Worm (Caenorhabditis elegans): ENCODE results near the gene glb-17.

The glb-17 gene

DNA sequence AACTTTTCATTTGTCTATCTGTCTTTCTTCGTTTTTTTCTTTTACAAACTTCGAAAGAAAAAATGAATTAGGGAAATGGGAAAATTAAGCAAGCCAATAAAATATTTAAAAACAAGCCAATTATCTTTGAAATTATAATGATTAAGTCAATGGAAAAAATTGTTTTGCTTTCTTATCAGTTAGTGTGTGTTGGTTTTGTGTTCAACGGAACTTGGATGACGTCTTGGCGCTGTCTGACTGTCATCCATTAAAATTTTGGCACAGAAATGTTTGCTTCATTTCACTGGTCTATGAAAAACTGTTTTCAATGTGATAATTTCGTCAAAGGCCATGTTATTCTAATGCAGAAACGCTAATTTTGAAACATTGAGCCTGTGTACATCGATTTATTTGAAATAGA is 26.3 kb downstream of the glb-17 start:
- no peak for TF ChIP-seq ces-1 (GFP tag; optimal IDR thresholded peaks at IDR 0.05)
- no peak for TF ChIP-seq unc-62 (GFP tag; optimal IDR thresholded peaks at IDR 0.05)
- peak; percentile 6 for TF ChIP-seq mep-1 (tag; optimal IDR thresholded peaks at IDR 0.05)
- no peak for TF ChIP-seq unc-30 (tag; optimal IDR thresholded peaks at IDR 0.05)
- no peak for TF ChIP-seq alr-1 (tag; optimal IDR thresholded peaks at IDR 0.05; ENCODE audit: borderline replicate concordance)
- TF ChIP-seq zip-4 (GFP tag; optimal IDR thresholded peaks at IDR 0.05), result no peak
- TF ChIP-seq nhr-12 (tag; optimal IDR thresholded peaks at IDR 0.05), result no peak

DNA sequence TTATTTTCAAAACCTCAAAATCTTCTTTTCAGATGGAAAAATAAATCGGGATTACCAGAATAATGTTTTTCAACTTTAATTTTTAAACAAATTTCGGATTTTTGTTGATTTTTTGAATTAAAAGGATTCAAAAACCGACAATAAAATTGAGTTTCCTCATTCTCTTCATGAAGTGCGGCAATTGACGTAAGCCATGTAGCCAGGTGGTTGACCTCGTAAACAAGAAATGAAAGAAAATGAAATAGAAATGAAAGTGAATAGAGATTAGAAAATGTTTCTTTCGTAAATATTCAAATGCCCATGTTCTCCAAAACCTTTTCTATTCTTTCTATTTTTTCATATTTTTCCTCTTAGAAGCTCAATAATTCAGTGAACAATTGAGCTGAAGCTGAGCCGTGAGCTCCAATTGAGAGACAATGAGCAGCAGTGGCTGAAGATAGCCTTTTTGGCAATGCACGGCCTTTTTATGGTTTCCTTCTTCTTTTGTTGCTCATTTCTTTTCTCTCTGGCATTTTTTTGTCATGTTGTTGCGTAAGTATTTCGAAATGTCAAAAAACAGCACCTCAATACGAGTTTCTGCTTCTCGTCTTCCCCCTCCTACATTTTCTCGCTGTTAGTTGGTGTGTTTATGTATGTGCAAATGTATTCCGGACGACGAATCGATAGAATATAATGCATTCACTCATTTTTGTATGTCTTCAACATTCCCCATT is 27.0 kb downstream of the glb-17 start:
- no peak for TF ChIP-seq aly-2 (tag; optimal IDR thresholded peaks at IDR 0.05)
- no peak for TF ChIP-seq efl-1 (optimal IDR thresholded peaks at IDR 0.05)
- peak in 1 of 2 experiments; percentile 45 for TF ChIP-seq efl-1 (GFP tag; optimal IDR thresholded peaks at IDR 0.05 in 1 of 2)
- TF ChIP-seq fkh-4 (tag; optimal IDR thresholded peaks at IDR 0.05; ENCODE audit: borderline replicate concordance), result no peak
- no peak for TF ChIP-seq lin-13 (GFP tag; optimal IDR thresholded peaks at IDR 0.05)
- no peak for TF ChIP-seq nhr-76 (tag; optimal IDR thresholded peaks at IDR 0.05)
- TF ChIP-seq dsc-1 (tag; optimal IDR thresholded peaks at IDR 0.05), result no peak
- TF ChIP-seq ces-1 (GFP tag; optimal IDR thresholded peaks at IDR 0.05), result no peak
- TF ChIP-seq ztf-4 (tag; optimal IDR thresholded peaks at IDR 0.05), result no peak
- TF ChIP-seq vab-15 (tag; optimal IDR thresholded peaks at IDR 0.05), result no peak
- peak; percentile 90 for TF ChIP-seq blmp-1 (tag; optimal IDR thresholded peaks at IDR 0.05)
- TF ChIP-seq rnt-1 (tag; optimal IDR thresholded peaks at IDR 0.05), result peak; percentile 26
- TF ChIP-seq mep-1 (tag; optimal IDR thresholded peaks at IDR 0.05), result no peak
- peak in 1 of 2 experiments; percentile 14 for TF ChIP-seq lsy-2 (tag; optimal IDR thresholded peaks at IDR 0.05)
- no peak for TF ChIP-seq alr-1 (tag; optimal IDR thresholded peaks at IDR 0.05; ENCODE audit: borderline replicate concordance)
- no peak for TF ChIP-seq pax-3 (tag; optimal IDR thresholded peaks at IDR 0.05)
- TF ChIP-seq Y116A8C.19 (tag; optimal IDR thresholded peaks at IDR 0.05; ENCODE audit: borderline replicate concordance), result no peak
- TF ChIP-seq lin-14 (GFP tag; optimal IDR thresholded peaks at IDR 0.05), result peak; percentile 20
- no peak for TF ChIP-seq zip-4 (GFP tag; optimal IDR thresholded peaks at IDR 0.05)
- TF ChIP-seq ceh-8 (GFP tag; optimal IDR thresholded peaks at IDR 0.05), result no peak
- no peak for TF ChIP-seq C04F5.9 (tag; optimal IDR thresholded peaks at IDR 0.05)
- no peak for TF ChIP-seq efl-3 (GFP tag; optimal IDR thresholded peaks at IDR 0.05)
- TF ChIP-seq nhr-28 (tag; optimal IDR thresholded peaks at IDR 0.05), result no peak
- TF ChIP-seq nhr-85 (tag), result peak; percentile 72
- TF ChIP-seq mdl-1 (tag; optimal IDR thresholded peaks at IDR 0.05), result no peak
- TF ChIP-seq skn-1 (tag; optimal IDR thresholded peaks at IDR 0.05), result peak; percentile 60
- TF ChIP-seq sptf-1 (tag; optimal IDR thresholded peaks at IDR 0.05), result no peak
- TF ChIP-seq grh-1 (GFP tag; IDR thresholded peaks at IDR 0.05), result no peak
- no peak for TF ChIP-seq nhr-20 (tag; optimal IDR thresholded peaks at IDR 0.05)
- TF ChIP-seq ets-5 (GFP tag; IDR thresholded peaks at IDR 0.05), result no peak
- no peak for TF ChIP-seq zag-1 (tag; optimal IDR thresholded peaks at IDR 0.05)
- TF ChIP-seq elt-3 (tag; optimal IDR thresholded peaks at IDR 0.05), result peak in 1 of 6 experiments; percentile 10
- peak in 2 of 3 experiments; percentile 17 to 33 for TF ChIP-seq ceh-82 (tag; optimal IDR thresholded peaks at IDR 0.05)
- peak; percentile 21 for TF ChIP-seq fkh-8 (tag; optimal IDR thresholded peaks at IDR 0.05)
- no peak for TF ChIP-seq lin-39 (tag; optimal IDR thresholded peaks at IDR 0.05)

DNA sequence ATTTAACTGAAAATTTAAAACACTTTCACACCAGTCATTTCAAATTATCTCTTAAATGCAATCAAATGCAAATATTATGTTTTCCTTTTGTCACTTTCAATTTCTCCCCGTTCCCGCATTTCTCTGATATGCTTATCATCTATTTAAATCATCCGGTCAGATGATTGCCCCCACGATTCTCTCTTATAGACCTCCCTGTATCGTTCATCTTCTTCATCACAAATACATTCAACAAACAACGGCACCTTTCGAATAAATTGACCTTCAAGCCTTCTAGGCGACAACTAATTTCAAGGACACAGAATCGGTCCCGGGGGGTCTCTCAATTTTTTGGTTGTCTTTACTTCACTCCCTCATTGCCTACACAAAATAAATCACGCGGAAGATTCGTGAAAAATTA is 27.9 kb downstream of the glb-17 start:
- no peak for TF ChIP-seq ceh-90 (tag; optimal IDR thresholded peaks at IDR 0.05)
- peak; percentile 33 for TF ChIP-seq pag-3 (tag; optimal IDR thresholded peaks at IDR 0.05; ENCODE audit: borderline replicate concordance, insufficient read depth)
- TF ChIP-seq skn-1 (tag; optimal IDR thresholded peaks at IDR 0.05), result peak; percentile 2
- TF ChIP-seq sox-4 (tag; optimal IDR thresholded peaks at IDR 0.05), result no peak
- no peak for TF ChIP-seq unc-130 (tag; optimal IDR thresholded peaks at IDR 0.05)
- no peak for TF ChIP-seq mab-9 (GFP tag; IDR thresholded peaks at IDR 0.05)
- TF ChIP-seq lsy-2 (tag; optimal IDR thresholded peaks at IDR 0.05), result peak; percentile 10 to 18
- TF ChIP-seq lin-39 (tag; optimal IDR thresholded peaks at IDR 0.05), result no peak
- TF ChIP-seq egl-13 (tag; optimal IDR thresholded peaks at IDR 0.05), result no peak
- TF ChIP-seq ama-1 (optimal IDR thresholded peaks at IDR 0.05), result no peak
- TF ChIP-seq unc-62 (GFP tag; optimal IDR thresholded peaks at IDR 0.05), result no peak
- no peak for TF ChIP-seq pax-3 (tag; optimal IDR thresholded peaks at IDR 0.05)
- TF ChIP-seq tbx-2 (tag; optimal IDR thresholded peaks at IDR 0.05), result peak; percentile 55
- no peak for TF ChIP-seq pqm-1 (tag; optimal IDR thresholded peaks at IDR 0.05)
- TF ChIP-seq dpl-1 (GFP tag; optimal IDR thresholded peaks at IDR 0.05), result no peak
- TF ChIP-seq aha-1 (tag; optimal IDR thresholded peaks at IDR 0.05), result no peak
- no peak for TF ChIP-seq efl-3 (GFP tag; optimal IDR thresholded peaks at IDR 0.05)
- no peak for TF ChIP-seq Y116A8C.19 (tag; optimal IDR thresholded peaks at IDR 0.05; ENCODE audit: borderline replicate concordance)
- peak; percentile 78 for TF ChIP-seq nhr-71 (tag; optimal IDR thresholded peaks at IDR 0.05)
